Worm (Caenorhabditis elegans) whole organism, early embryonic: ENCODE measurements around the gene F36F12.3.

Experiments
- aly-1 ChIP-seq: sonication (generic microtip); optimal IDR thresholded peaks from 2 replicates; lab custom pipeline; 2016; ENCODE audit warnings: missing genetic modification characterization, missing compliant biosample characterization
- ama-1 ChIP-seq: fragments of 150-350 bp; optimal IDR thresholded peaks from 2 replicates; lab custom pipeline; 2014
- ceh-13 ChIP-seq: fragments of 200-800 bp; sonication (Bioruptor generic); optimal IDR thresholded peaks from 2 replicates; lab custom pipeline; 2018; ENCODE audit warnings: mild to moderate bottlenecking, missing genetic modification characterization, missing compliant biosample characterization
- ceh-36 ChIP-seq: sonication (generic microtip); optimal IDR thresholded peaks from 2 replicates; lab custom pipeline; 2016; ENCODE audit warnings: missing genetic modification characterization, inconsistent platforms, missing compliant biosample characterization
- ets-7 ChIP-seq: sonication (generic microtip); optimal IDR thresholded peaks from 2 replicates; lab custom pipeline; 2016; ENCODE audit warnings: missing genotype, missing genetic modification characterization, missing compliant biosample characterization
- flt-1 ChIP-seq: fragments of 200-800 bp; sonication (Bioruptor generic); IDR thresholded peaks from 2 replicates; pipeline ENCODE4 v1.3.6; 2022; ENCODE audit warnings: missing genetic modification characterization, missing compliant biosample characterization
- hmbx-1 ChIP-seq: sonication (generic microtip); optimal IDR thresholded peaks from 2 replicates; lab custom pipeline; 2016; ENCODE audit warnings: mild to moderate bottlenecking, missing genetic modification characterization, missing compliant biosample characterization
- hmg-4 ChIP-seq: fragments of 200-800 bp; sonication (Bioruptor generic); optimal IDR thresholded peaks from 2 replicates; lab custom pipeline; 2018; ENCODE audit warnings: mild to moderate bottlenecking, missing genetic modification characterization, missing compliant biosample characterization
- hnd-1 ChIP-seq: sonication (generic microtip); optimal IDR thresholded peaks from 2 replicates; lab custom pipeline; 2016; ENCODE audit warnings: missing genetic modification characterization, missing compliant biosample characterization
- scrt-1 ChIP-seq: fragments of 200-800 bp; sonication (Bioruptor generic); IDR thresholded peaks from 2 replicates; pipeline ENCODE4 v1.3.6; 2022; ENCODE audit warnings: missing genetic modification characterization, missing compliant biosample characterization
- sea-1 ChIP-seq: fragments of 200-800 bp; sonication (Bioruptor generic); conservative IDR thresholded peaks from 2 replicates; pipeline ENCODE4 v1.3.6; 2022; ENCODE audit warnings: missing genetic modification characterization, missing compliant biosample characterization
- tbx-11 ChIP-seq: fragments of 200-800 bp; sonication (Bioruptor generic); IDR thresholded peaks from 2 replicates; pipeline ENCODE4 v1.3.6; 2022; ENCODE audit warnings: missing genetic modification characterization, missing compliant biosample characterization
- tra-4 ChIP-seq: sonication (generic microtip); optimal IDR thresholded peaks from 2 replicates; lab custom pipeline; 2017; ENCODE audit warnings: missing genetic modification characterization, missing compliant biosample characterization

DNA sequence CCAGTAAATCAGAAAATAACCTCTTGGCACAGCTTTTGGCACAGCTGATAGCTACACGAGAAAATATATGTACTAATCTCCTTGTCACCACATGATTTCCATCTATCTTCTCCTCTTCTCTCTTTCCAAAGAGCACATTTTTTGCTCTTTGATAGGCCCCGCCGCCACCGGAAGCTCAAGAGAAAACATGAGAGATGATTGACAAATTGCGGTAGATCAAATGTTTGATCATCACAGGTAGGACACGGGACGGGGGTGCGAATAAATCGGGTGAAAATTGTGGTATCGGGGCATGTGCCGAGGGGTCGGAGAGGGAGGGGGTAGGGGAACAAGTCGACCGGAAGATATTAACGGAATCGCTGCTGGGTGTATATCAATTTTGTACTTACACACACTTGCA is 9.6 kb upstream of the F36F12.3 start:
- no peak for TF ChIP-seq ama-1
- TF ChIP-seq scrt-1, result no peak
- no peak for TF ChIP-seq hnd-1 (tag; lab: Kevin White, UChicago)
- TF ChIP-seq ceh-13, result no peak
- TF ChIP-seq flt-1 (GFP tag; lab: Robert Waterston, UW), result no peak
- TF ChIP-seq tbx-11 (GFP tag; lab: Robert Waterston, UW), result no peak
- no peak for TF ChIP-seq hmbx-1 (tag; lab: Kevin White, UChicago)
- no peak for TF ChIP-seq sea-1 (GFP tag; lab: Robert Waterston, UW)
- no peak for TF ChIP-seq tra-4 (tag; lab: Kevin White, UChicago)
- no peak for TF ChIP-seq hmg-4 (GFP tag; lab: Kevin White, UChicago)
- TF ChIP-seq ceh-36 (tag; lab: Kevin White, UChicago), result no peak
- no peak for TF ChIP-seq ets-7 (tag; lab: Kevin White, UChicago)
- TF ChIP-seq aly-1 (tag; lab: Kevin White, UChicago), result no peak
